Worm (Caenorhabditis elegans): ENCODE data around the gene R10E12.2.

The R10E12.2 gene

DNA sequence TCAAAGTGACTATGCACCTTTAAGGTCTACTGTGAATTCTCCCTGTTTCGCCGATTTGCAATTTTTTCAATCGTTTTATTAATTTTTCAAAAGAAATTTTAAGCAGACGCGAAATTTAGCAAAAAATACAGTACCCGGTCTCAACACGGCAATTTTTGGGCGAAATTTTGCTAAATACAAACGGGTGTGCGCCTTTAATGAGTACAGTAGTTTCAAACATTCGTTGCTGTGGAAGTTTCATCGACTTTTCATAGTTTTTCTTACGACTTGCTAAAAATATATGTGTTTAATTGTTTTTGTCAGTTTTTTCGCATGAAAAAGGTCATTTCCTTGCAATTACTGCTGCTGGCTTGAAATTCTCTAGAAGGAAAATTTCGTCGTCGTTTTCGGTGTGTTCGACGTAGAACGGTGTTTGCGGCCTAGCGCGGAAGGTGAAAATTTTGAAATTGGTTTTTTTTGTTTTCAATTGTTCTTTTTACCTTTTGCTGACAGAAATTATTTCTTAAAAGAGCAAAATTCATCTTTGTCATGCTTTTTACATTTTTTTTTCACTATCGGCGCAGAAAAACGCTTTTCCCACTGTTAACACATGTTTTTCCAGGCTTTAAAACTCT is 26.8 kb downstream of the R10E12.2 start, which contains the start of gene K03H1.7 (continued):
- TF ChIP-seq bed-1 (GFP tag; IDR thresholded peaks at IDR 0.05): no peak
- no peak for TF ChIP-seq somi-1 (GFP tag; optimal IDR thresholded peaks at IDR 0.05)
- no peak for TF ChIP-seq nhr-179 (tag; optimal IDR thresholded peaks at IDR 0.05)
- no peak for TF ChIP-seq F39B2.1 (GFP tag; IDR thresholded peaks at IDR 0.05)
- TF ChIP-seq chd-7 (tag; optimal IDR thresholded peaks at IDR 0.05): no peak
- TF ChIP-seq ceh-91 (GFP tag; IDR thresholded peaks at IDR 0.05): peak; percentile 62; the same call in 1 of the 2 replicates
- no peak for TF ChIP-seq ztf-28 (GFP tag; IDR thresholded peaks at IDR 0.05)
- TF ChIP-seq tbp1 (GFP tag; optimal IDR thresholded peaks at IDR 0.05): no peak
- TF ChIP-seq Y67H2A.10 (GFP tag; conservative IDR thresholded peaks at IDR 0.05): no peak
- TF ChIP-seq dox-1 (GFP tag; IDR thresholded peaks at IDR 0.05): 0 out of 2 replicates have a peak, but pooled peaks have one; percentile 7
- TF ChIP-seq lin-40 (tag; optimal IDR thresholded peaks at IDR 0.05): no peak
- TF ChIP-seq aptf-2 (GFP tag; conservative IDR thresholded peaks at IDR 0.05): no peak
- no peak for TF ChIP-seq hsf-1 (GFP tag; IDR thresholded peaks at IDR 0.05)
- no peak for TF ChIP-seq attf-5 (GFP tag; optimal IDR thresholded peaks at IDR 0.05)
- no peak for TF ChIP-seq mes-4 (tag; optimal IDR thresholded peaks at IDR 0.05)
- TF ChIP-seq hmg-20 (GFP tag; IDR thresholded peaks at IDR 0.05): no peak
- TF ChIP-seq Y53G8AR.9 (GFP tag; conservative IDR thresholded peaks at IDR 0.05): no peak
- TF ChIP-seq madf-6 (GFP tag; IDR thresholded peaks at IDR 0.05): 0 out of 2 replicates have a peak, but pooled peaks have one; percentile 22
- no peak for TF ChIP-seq atf-7 (tag; optimal IDR thresholded peaks at IDR 0.05)
- no peak for TF ChIP-seq unc-62 (GFP tag; optimal IDR thresholded peaks at IDR 0.05)
- TF ChIP-seq zim-3 (tag; optimal IDR thresholded peaks at IDR 0.05): no peak
- TF ChIP-seq D2030.7 (GFP tag; IDR thresholded peaks at IDR 0.05): no peak
- TF ChIP-seq madf-8 (GFP tag; conservative IDR thresholded peaks at IDR 0.05): peak; percentile 50
- TF ChIP-seq pbrm-1 (GFP tag; IDR thresholded peaks at IDR 0.05): no peak
- no peak for TF ChIP-seq fkh-3 (tag; optimal IDR thresholded peaks at IDR 0.05)
- TF ChIP-seq lag-1 (GFP tag; IDR thresholded peaks at IDR 0.05): no peak
- TF ChIP-seq Y79H2A.3 (GFP tag; conservative IDR thresholded peaks at IDR 0.05): no peak
- TF ChIP-seq cebp-2 (GFP tag; IDR thresholded peaks at IDR 0.05): no peak
- no peak for TF ChIP-seq egrh-3 (GFP tag; IDR thresholded peaks at IDR 0.05)
- no peak for TF ChIP-seq ceh-58 (GFP tag; IDR thresholded peaks at IDR 0.05)

DNA sequence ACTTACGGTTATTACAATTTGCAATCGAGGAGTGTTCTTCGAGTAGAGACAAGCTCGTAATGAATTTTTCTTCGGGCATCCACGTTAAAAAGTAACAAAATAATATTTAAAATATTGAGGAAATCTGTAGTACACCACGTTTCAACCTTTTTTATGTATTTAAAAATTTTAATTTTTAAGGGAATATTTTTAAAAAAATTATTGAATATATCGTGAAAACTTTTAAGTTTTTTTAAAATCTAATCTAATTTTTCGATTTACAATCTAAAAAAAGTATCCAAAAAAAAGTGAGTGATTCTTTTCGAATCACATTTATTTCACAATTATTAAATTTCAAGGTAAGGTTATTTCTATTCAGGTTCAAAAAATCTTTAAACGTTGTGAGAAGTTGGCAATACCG is 28.9 kb downstream of the R10E12.2 start, which contains the start of gene gln-2:
TSS of gene gln-2 (minus strand) at position 101 of the 400 bp plus-strand sequence.
- TF ChIP-seq ztf-26 (tag; optimal IDR thresholded peaks at IDR 0.05): no peak
- no peak for TF ChIP-seq ceh-58 (GFP tag; IDR thresholded peaks at IDR 0.05)
- no peak for TF ChIP-seq ccch-3 (GFP tag; optimal IDR thresholded peaks at IDR 0.05)
- TF ChIP-seq ZK185.1 (tag; optimal IDR thresholded peaks at IDR 0.05; ENCODE audit: poor library complexity, severe bottlenecking): no peak
- TF ChIP-seq ceh-100 (GFP tag; IDR thresholded peaks at IDR 0.05): no peak
- no peak for TF ChIP-seq sea-2 (GFP tag; IDR thresholded peaks at IDR 0.05)
- TF ChIP-seq madf-10 (tag; optimal IDR thresholded peaks at IDR 0.05): no peak
- no peak for TF ChIP-seq ceh-79 (tag; optimal IDR thresholded peaks at IDR 0.05)
- TF ChIP-seq lsl-1 (GFP tag; optimal IDR thresholded peaks at IDR 0.05): no peak
- TF ChIP-seq rcor-1 (GFP tag; IDR thresholded peaks at IDR 0.05): no peak
- TF ChIP-seq nfya-1 (tag; optimal IDR thresholded peaks at IDR 0.05; ENCODE audit: borderline replicate concordance, insufficient read depth): no peak
- no peak for TF ChIP-seq F37B4.10 (GFP tag; IDR thresholded peaks at IDR 0.05)
- TF ChIP-seq lin-35 (GFP tag; optimal IDR thresholded peaks at IDR 0.05): no peak
- no peak for TF ChIP-seq nhr-90 (tag; optimal IDR thresholded peaks at IDR 0.05)
- TF ChIP-seq hlh-12 (tag; optimal IDR thresholded peaks at IDR 0.05): no peak
- no peak for TF ChIP-seq F33H1.4 (GFP tag; IDR thresholded peaks at IDR 0.05)
- TF ChIP-seq ama-1 (optimal IDR thresholded peaks at IDR 0.05): no peak
- TF ChIP-seq ama-1 (GFP tag; optimal IDR thresholded peaks at IDR 0.05): no peak
- TF ChIP-seq cebp-1 (GFP tag; IDR thresholded peaks at IDR 0.05): no peak
- TF ChIP-seq cebp-1 (tag; optimal IDR thresholded peaks at IDR 0.05): no peak
- no peak for TF ChIP-seq die-1 (tag; optimal IDR thresholded peaks at IDR 0.05)
- no peak for TF ChIP-seq snpc-1.1 (tag; optimal IDR thresholded peaks at IDR 0.05; ENCODE audit: insufficient read depth)

Data from whole organism, young adult.